Worm (Caenorhabditis elegans) whole organism, L4 larva: ENCODE results near the gene cuc-1.
A peak's percentile ranks its signal among the peaks of the same experiment; 100 is the strongest.

Source experiments
- aly-2 ChIP-seq: sonication (generic microtip); optimal IDR thresholded peaks from 2 replicates; lab custom pipeline; 2018; ENCODE audit warnings: missing biosample characterization, missing genetic modification characterization
- ceh-32 ChIP-seq: sonication (generic microtip); optimal IDR thresholded peaks from 2 replicates; lab custom pipeline; 2016; ENCODE audit warnings: mild to moderate bottlenecking, missing genetic modification characterization, missing compliant biosample characterization; ENCODE audit not compliant: poor library complexity
- ceh-82 ChIP-seq: sonication (generic microtip); optimal IDR thresholded peaks from 2 replicates; lab custom pipeline; 2017; ENCODE audit warnings: missing biosample characterization, missing genetic modification characterization
- ces-1 ChIP-seq: fragments of 150-350 bp; sonication (generic microtip); optimal IDR thresholded peaks from 4 replicates; lab custom pipeline; 2014; ENCODE audit warnings: missing biosample characterization, missing genetic modification reagents, missing genetic modification characterization
- jun-1 ChIP-seq: fragments of 150-350 bp; optimal IDR thresholded peaks from 2 replicates; lab custom pipeline; 2014; ENCODE audit warnings: missing biosample characterization, missing genetic modification reagents, missing genetic modification characterization
- lin-13 ChIP-seq: fragments of 150-350 bp; optimal IDR thresholded peaks from 2 replicates; lab custom pipeline; 2014; ENCODE audit warnings: missing biosample characterization, missing genetic modification reagents, missing genetic modification characterization
- lsy-2 ChIP-seq, 2 experiments: fragments of 150-350 bp in 1 of 2; sonication (generic microtip) in 1 of 2; optimal IDR thresholded peaks; 2 replicates each; lab custom pipeline; 2014 to 2017; ENCODE audit warnings: missing biosample characterization in 2 of 2, missing genetic modification characterization in 2 of 2
- nhr-237 ChIP-seq: sonication (generic microtip); optimal IDR thresholded peaks from 2 replicates; lab custom pipeline; 2017; ENCODE audit warnings: missing biosample characterization, missing genetic modification characterization
- nhr-41 ChIP-seq: fragments of 200-800 bp; sonication (Bioruptor generic); IDR thresholded peaks from 2 replicates; pipeline ENCODE4 v1.3.6; 2022; ENCODE audit warnings: missing genetic modification reagents, missing genetic modification characterization, missing compliant biosample characterization
- pha-4 ChIP-seq, 2 experiments: fragments of 150-350 bp in 1 of 2; fragments of 200-800 bp in 1 of 2; sonication (Bioruptor generic) in 1 of 2; IDR thresholded peaks in 1 of 2; optimal IDR thresholded peaks in 1 of 2; 2 replicates each; pipeline versions ENCODE4 v1.3.6 to Lab custom; 2014 to 2022; ENCODE audit warnings: missing genetic modification characterization in 2 of 2, missing genetic modification reagents in 2 of 2, missing biosample characterization in 1 of 2, missing compliant biosample characterization in 1 of 2
- skn-1 ChIP-seq: fragments of 150-350 bp; optimal IDR thresholded peaks from 2 replicates; lab custom pipeline; 2014; ENCODE audit warnings: missing biosample characterization, missing genetic modification characterization
- unc-39 ChIP-seq: sonication (generic microtip); optimal IDR thresholded peaks from 2 replicates; lab custom pipeline; 2017; ENCODE audit warnings: missing biosample characterization, missing genetic modification characterization
- unc-62 ChIP-seq, 3 experiments: fragments of 150-350 bp in 1 of 3; sonication (generic microtip); optimal IDR thresholded peaks in 2 of 3; peaks in 1 of 3; 1 replicate in 1 of 3; 2 replicates in 2 of 3; lab custom pipeline; 2014 to 2017; ENCODE audit warnings: missing biosample characterization in 3 of 3, missing genetic modification characterization in 3 of 3, missing genetic modification reagents in 3 of 3, missing genotype in 1 of 3
- ztf-11 ChIP-seq: fragments of 150-350 bp; optimal IDR thresholded peaks from 2 replicates; lab custom pipeline; 2014; ENCODE audit warnings: missing biosample characterization, missing genetic modification characterization

- no peak for TF ChIP-seq ceh-32 (tag; lab: Kevin White, UChicago)
- TF ChIP-seq nhr-237 (tag; lab: Kevin White, UChicago) = no peak
- no peak for TF ChIP-seq pha-4 (GFP tag; IDR thresholded peaks at IDR 0.05; lab: Robert Waterston, UW)
- TF ChIP-seq pha-4 (tag; optimal IDR thresholded peaks at IDR 0.05; lab: Kevin White, UChicago) = no peak
- no peak for TF ChIP-seq unc-39
- TF ChIP-seq jun-1 = no peak
- TF ChIP-seq lin-13 (GFP tag; lab: Kevin White, UChicago) = no peak
- peak in 1 of 2 experiments; percentile 56 for TF ChIP-seq unc-62 (GFP tag; optimal IDR thresholded peaks at IDR 0.05 in 1 of 2; lab: Kevin White, UChicago)
- TF ChIP-seq unc-62 (tag; optimal IDR thresholded peaks at IDR 0.05; lab: Kevin White, UChicago) = no peak
- no peak for TF ChIP-seq lsy-2 (tag; optimal IDR thresholded peaks at IDR 0.05; lab: Kevin White, UChicago)
- TF ChIP-seq skn-1 (tag; lab: Kevin White, UChicago) = no peak
- TF ChIP-seq ces-1 = no peak
- no peak for TF ChIP-seq aly-2 (tag; lab: Kevin White, UChicago)
- no peak for TF ChIP-seq ceh-82 (tag; lab: Kevin White, UChicago)
- no peak for TF ChIP-seq ztf-11
- no peak for TF ChIP-seq nhr-41 (GFP tag; lab: Robert Waterston, UW)
These were observed 3.6 kb downstream of the cuc-1 start, which contains the start of gene tag-307 for ce11 chrIII:7857142-7857541.
